Worm (Caenorhabditis elegans): ENCODE data around the gene F38E9.4.

The F38E9.4 gene

DNA sequence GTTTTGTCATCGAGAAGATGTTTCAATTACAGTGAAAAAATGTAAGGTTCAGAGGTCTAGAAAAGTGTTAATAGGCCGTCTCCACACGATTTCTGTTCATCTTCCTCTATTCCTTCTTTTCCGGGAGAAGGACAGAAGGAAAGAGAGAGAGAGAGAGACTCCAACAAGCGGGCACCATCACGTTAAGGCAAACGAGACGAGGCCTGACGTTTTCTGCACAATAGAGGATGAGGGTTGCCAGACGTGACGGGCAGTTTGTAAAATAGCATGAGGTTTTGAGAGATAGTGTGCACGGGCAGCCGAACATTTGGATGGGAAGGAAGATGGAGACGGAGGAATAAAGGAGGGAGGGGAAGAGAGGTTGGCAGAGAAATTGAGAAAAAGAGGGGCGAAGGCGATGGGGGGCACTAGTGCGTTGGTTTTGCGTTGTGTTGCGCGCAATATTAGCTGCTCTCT is 5.9 kb upstream of the F38E9.4 start, which contains the start of gene twf-2 (continued):
- TF ChIP-seq let-607 (tag; optimal IDR thresholded peaks at IDR 0.05) (peak; percentile 22 to 28), madf-10 (tag; optimal IDR thresholded peaks at IDR 0.05) (peak; percentile 48), lsy-27 (tag; optimal IDR thresholded peaks at IDR 0.05; ENCODE audit: borderline replicate concordance, insufficient read depth) (no peak), nhr-80 (tag; optimal IDR thresholded peaks at IDR 0.05) (peak; percentile 73), cebp-1 (GFP tag; IDR thresholded peaks at IDR 0.05) (no peak), cebp-1 (tag; optimal IDR thresholded peaks at IDR 0.05) (peak; percentile 78), snpc-4 (GFP tag; optimal IDR thresholded peaks at IDR 0.05) (peak; percentile 58), snpc-4 (tag; optimal IDR thresholded peaks at IDR 0.05) (peak; percentile 10 to 54 (median 35)), hlh-26 (GFP tag; conservative IDR thresholded peaks at IDR 0.05) (no peak), egrh-3 (GFP tag; IDR thresholded peaks at IDR 0.05) (peak; percentile 36), hrde-1 (tag; optimal IDR thresholded peaks at IDR 0.05; ENCODE audit: borderline replicate concordance) (no peak), attf-5 (GFP tag; optimal IDR thresholded peaks at IDR 0.05) (peak; percentile 56), die-1 (tag; optimal IDR thresholded peaks at IDR 0.05) (peak; percentile 23), chd-7 (tag; optimal IDR thresholded peaks at IDR 0.05) (peak; percentile 58), dox-1 (GFP tag; IDR thresholded peaks at IDR 0.05) (peak; percentile 75), ztf-28 (GFP tag; IDR thresholded peaks at IDR 0.05) (0 out of 2 replicates have a peak, but pooled peaks have one; percentile 16), tbp1 (GFP tag; optimal IDR thresholded peaks at IDR 0.05) (peak; percentile 48), rcor-1 (GFP tag; IDR thresholded peaks at IDR 0.05) (peak; percentile 60), hmg-1.2 (GFP tag; IDR thresholded peaks at IDR 0.05) (peak; percentile 75; the same call in 1 of the 2 replicates), ZK185.1 (tag; optimal IDR thresholded peaks at IDR 0.05; ENCODE audit: poor library complexity, severe bottlenecking) (peak; percentile 41), K12H6.12 (tag; optimal IDR thresholded peaks at IDR 0.05) (peak; percentile 76), egl-44 (GFP tag; IDR thresholded peaks at IDR 0.05) (peak; percentile 57; the same call in 1 of the 2 replicates), atf-7 (tag; optimal IDR thresholded peaks at IDR 0.05) (peak; percentile 56), F23B12.7 (tag; optimal IDR thresholded peaks at IDR 0.05; ENCODE audit: insufficient read depth) (peak; percentile 10), nfyb-1 (GFP tag; IDR thresholded peaks at IDR 0.05) (peak; percentile 76; the same call in 1 of the 2 replicates), rpc-1 (optimal IDR thresholded peaks at IDR 0.05) (no peak), rpc-1 (tag; optimal IDR thresholded peaks at IDR 0.05) (no peak)

- TF ChIP-seq egrh-3 (GFP tag; IDR thresholded peaks at IDR 0.05), result 0 out of 2 replicates have a peak, but pooled peaks have one; percentile 29
- TF ChIP-seq nfya-2 (GFP tag; IDR thresholded peaks at IDR 0.05), result no peak
- TF ChIP-seq ceh-91 (GFP tag; IDR thresholded peaks at IDR 0.05), result no peak
- TF ChIP-seq zfh-2 (GFP tag; conservative IDR thresholded peaks at IDR 0.05), result peak; percentile 67
Measured at ce11 chrX:16447116-16447515, 4.6 kb upstream of the F38E9.4 start.

DNA sequence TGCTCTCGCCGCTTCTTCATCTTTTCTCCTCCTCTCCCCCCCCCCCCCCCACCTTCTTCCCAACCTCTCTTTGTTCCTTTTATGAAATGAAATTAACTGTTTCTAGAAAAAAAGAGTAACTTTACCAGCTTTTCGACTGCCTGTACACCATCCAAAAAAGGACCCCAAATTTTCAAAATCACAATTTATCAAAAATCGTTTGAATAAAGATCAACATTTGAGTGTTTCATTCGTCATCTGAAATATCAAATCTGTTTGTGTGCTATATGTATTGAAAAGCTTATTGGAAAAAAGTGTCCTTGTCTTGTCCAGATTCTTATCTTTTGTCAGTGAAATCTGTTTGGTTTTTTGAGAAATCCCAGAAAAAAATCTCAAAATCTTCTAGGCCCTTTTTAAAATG is 618 bp upstream of the F38E9.4 start:
- no peak for TF ChIP-seq ztf-18 (tag; optimal IDR thresholded peaks at IDR 0.05)
- TF ChIP-seq lsy-27 (tag; optimal IDR thresholded peaks at IDR 0.05; ENCODE audit: borderline replicate concordance, insufficient read depth), result no peak
- no peak for TF ChIP-seq let-607 (tag; optimal IDR thresholded peaks at IDR 0.05)
- TF ChIP-seq nhr-80 (tag; optimal IDR thresholded peaks at IDR 0.05), result no peak
- TF ChIP-seq C17E4.6 (GFP tag; IDR thresholded peaks at IDR 0.05), result no peak
- TF ChIP-seq zim-3 (tag; optimal IDR thresholded peaks at IDR 0.05), result no peak
- no peak for TF ChIP-seq F57A8.1 (GFP tag; optimal IDR thresholded peaks at IDR 0.05)
- no peak for TF ChIP-seq sptf-2 (GFP tag; optimal IDR thresholded peaks at IDR 0.05)
- TF ChIP-seq nhr-120 (GFP tag; IDR thresholded peaks at IDR 0.05), result no peak
- TF ChIP-seq F22D6.2 (tag; optimal IDR thresholded peaks at IDR 0.05), result no peak
- no peak for TF ChIP-seq lin-40 (tag; optimal IDR thresholded peaks at IDR 0.05)
- TF ChIP-seq bed-1 (GFP tag; IDR thresholded peaks at IDR 0.05), result no peak
- TF ChIP-seq F55B11.4 (tag; optimal IDR thresholded peaks at IDR 0.05; ENCODE audit: borderline replicate concordance, insufficient read depth), result no peak
- no peak for TF ChIP-seq lin-35 (GFP tag; optimal IDR thresholded peaks at IDR 0.05)
- no peak for TF ChIP-seq fkh-3 (tag; optimal IDR thresholded peaks at IDR 0.05)
- no peak for TF ChIP-seq nfyb-1 (GFP tag; IDR thresholded peaks at IDR 0.05)
- no peak for TF ChIP-seq dpff-1 (tag; optimal IDR thresholded peaks at IDR 0.05)
- no peak for TF ChIP-seq let-526 (GFP tag; IDR thresholded peaks at IDR 0.05)
